Fruit fly (Drosophila melanogaster): ENCODE results near the gene Cpr78Cc.
A peak's percentile ranks its signal among the peaks of the same experiment; 100 is the strongest.

Gene Cpr78Cc

dm6 chr3L:21317416-21318259, 17.3 kb downstream of the Cpr78Cc start, which contains the start of gene Pc (continued):
- TF ChIP-seq bowl (GFP tag; IDR thresholded peaks at IDR 0.05) (no peak), CG2120 (GFP tag; optimal IDR thresholded peaks at IDR 0.05) (peak; percentile 39), Eip74EF (GFP tag; optimal IDR thresholded peaks at IDR 0.05) (no peak), br (optimal IDR thresholded peaks at IDR 0.05) (no peak), CG5180 (GFP tag; optimal IDR thresholded peaks at IDR 0.05) (no peak), CG1792 (GFP tag; optimal IDR thresholded peaks at IDR 0.05) (no peak), CG17829 (tag; optimal IDR thresholded peaks at IDR 0.05) (peak; percentile 48), croc (GFP tag; conservative IDR thresholded peaks at IDR 0.05) (no peak), CG6689 (GFP tag; IDR thresholded peaks at IDR 0.05) (no peak), sna (GFP tag; IDR thresholded peaks at IDR 0.05; ENCODE audit: partially characterized antibody) (peak; percentile 53; the same call in 1 of the 2 replicates), nau (GFP tag; optimal IDR thresholded peaks at IDR 0.05) (no peak), Dp (GFP tag; optimal IDR thresholded peaks at IDR 0.05) (peak; percentile 66), Tbp (GFP tag; optimal IDR thresholded peaks at IDR 0.05) (no peak), Side (GFP tag; optimal IDR thresholded peaks at IDR 0.05) (no peak), Dad (GFP tag; optimal IDR thresholded peaks at IDR 0.05) (peak; percentile 1), nerfin-2 (GFP tag; IDR thresholded peaks at IDR 0.05; ENCODE audit: partially characterized antibody) (peak; percentile 84), CG7271 (tag; optimal IDR thresholded peaks at IDR 0.05) (no peak), NC2α (GFP tag; optimal IDR thresholded peaks at IDR 0.05) (no peak), cg (GFP tag; optimal IDR thresholded peaks at IDR 0.05) (peak; percentile 93), unc-4 (GFP tag; IDR thresholded peaks at IDR 0.05; ENCODE audit: partially characterized antibody) (peak; percentile 86), unpg (GFP tag; optimal IDR thresholded peaks at IDR 0.05) (no peak), chinmo (GFP tag; IDR thresholded peaks at IDR 0.05; ENCODE audit: partially characterized antibody) (peak; percentile 77; the same call in 1 of the 4 replicates), CG2712 (tag; optimal IDR thresholded peaks at IDR 0.05) (peak; percentile 79), caup (GFP tag; optimal IDR thresholded peaks at IDR 0.05; ENCODE audit: severe bottlenecking) (no peak), CG4854 (GFP tag; optimal IDR thresholded peaks at IDR 0.05) (peak; percentile 25), Mes4 (GFP tag; optimal IDR thresholded peaks at IDR 0.05) (no peak), tio (GFP tag; optimal IDR thresholded peaks at IDR 0.05) (no peak), az2 (GFP tag; optimal IDR thresholded peaks at IDR 0.05) (no peak), CG8281 (tag; optimal IDR thresholded peaks at IDR 0.05) (no peak), Stat92E (GFP tag; optimal IDR thresholded peaks at IDR 0.05) (no peak), p53 (GFP tag; optimal IDR thresholded peaks at IDR 0.05) (peak; percentile 59), ash1 (GFP tag; optimal IDR thresholded peaks at IDR 0.05) (no peak), CG12659 (GFP tag; optimal IDR thresholded peaks at IDR 0.05) (peak; percentile 82), NC2β (GFP tag; optimal IDR thresholded peaks at IDR 0.05) (peak; percentile 38), zfh2 (GFP tag; optimal IDR thresholded peaks at IDR 0.05) (peak; percentile 0), twi (tag; optimal IDR thresholded peaks at IDR 0.05) (peak; percentile 61), CG5245 (GFP tag; optimal IDR thresholded peaks at IDR 0.05) (no peak), CG13894 (tag; optimal IDR thresholded peaks at IDR 0.05) (peak; percentile 55), cato (GFP tag; optimal IDR thresholded peaks at IDR 0.05; ENCODE audit: borderline replicate concordance) (no peak), sens (GFP tag) (peak; percentile 51), CG11560 (tag; IDR thresholded peaks at IDR 0.05) (peak; percentile 84; the same call in 2 of the 3 replicates), Fer3 (tag; optimal IDR thresholded peaks at IDR 0.05) (no peak), Hr3 (GFP tag; optimal IDR thresholded peaks at IDR 0.05) (no peak), her (GFP tag; optimal IDR thresholded peaks at IDR 0.05) (peak; percentile 12), zf30C (GFP tag; optimal IDR thresholded peaks at IDR 0.05) (peak; percentile 4), CG30431 (GFP tag; optimal IDR thresholded peaks at IDR 0.05) (no peak), CG18011 (GFP tag; optimal IDR thresholded peaks at IDR 0.05) (no peak), CG15269 (tag; optimal IDR thresholded peaks at IDR 0.05) (no peak)
